Fruit fly (Drosophila melanogaster): ENCODE data around the gene kmr.

The kmr gene

dm6 chr3R:13713541-13713940, 1.5 kb upstream of the kmr start (continued):
- TF ChIP-seq sima (GFP tag; optimal IDR thresholded peaks at IDR 0.05) (no peak), kay (GFP tag; optimal IDR thresholded peaks at IDR 0.05) (no peak), CG7357 (GFP tag; IDR thresholded peaks at IDR 0.05) (no peak), Aef1 (GFP tag; IDR thresholded peaks at IDR 0.05) (no peak), CG6813 (GFP tag; optimal IDR thresholded peaks at IDR 0.05) (no peak), CG10267 (tag; optimal IDR thresholded peaks at IDR 0.05) (peak; percentile 48), hth (optimal IDR thresholded peaks at IDR 0.05) (no peak), ci (GFP tag; IDR thresholded peaks at IDR 0.05) (no peak), CG3838 (GFP tag; optimal IDR thresholded peaks at IDR 0.05) (no peak), CG3281 (GFP tag; optimal IDR thresholded peaks at IDR 0.05) (no peak), CG2129 (GFP tag; IDR thresholded peaks at IDR 0.05; ENCODE audit: partially characterized antibody) (no peak), Doc2 (GFP tag; IDR thresholded peaks at IDR 0.05) (no peak), E2f2 (GFP tag; IDR thresholded peaks at IDR 0.05) (no peak), jigr1 (GFP tag; IDR thresholded peaks at IDR 0.05) (no peak), tio (GFP tag; optimal IDR thresholded peaks at IDR 0.05) (peak; percentile 8), Fer3 (tag; optimal IDR thresholded peaks at IDR 0.05) (peak; percentile 43), Dref (GFP tag; IDR thresholded peaks at IDR 0.05) (no peak), grau (tag; optimal IDR thresholded peaks at IDR 0.05) (peak; percentile 50), oc (tag; optimal IDR thresholded peaks at IDR 0.05) (peak; percentile 0), odd (GFP tag; optimal IDR thresholded peaks at IDR 0.05) (no peak), Lim3 (GFP tag; IDR thresholded peaks at IDR 0.05) (no peak), sr (GFP tag; IDR thresholded peaks at IDR 0.05) (no peak), CG2120 (GFP tag; optimal IDR thresholded peaks at IDR 0.05) (no peak), knrl (GFP tag; IDR thresholded peaks at IDR 0.05; ENCODE audit: partially characterized antibody) (no peak), CG14860 (GFP tag; IDR thresholded peaks at IDR 0.05; ENCODE audit: partially characterized antibody) (no peak), CG31365 (tag; optimal IDR thresholded peaks at IDR 0.05) (no peak), fd96Cb (tag; optimal IDR thresholded peaks at IDR 0.05) (peak; percentile 41), dm (GFP tag; optimal IDR thresholded peaks at IDR 0.05) (no peak), CG14667 (GFP tag; IDR thresholded peaks at IDR 0.05) (no peak), br (optimal IDR thresholded peaks at IDR 0.05) (no peak), p53 (GFP tag; optimal IDR thresholded peaks at IDR 0.05) (no peak), CG3995 (GFP tag; optimal IDR thresholded peaks at IDR 0.05) (no peak), Drgx (GFP tag; IDR thresholded peaks at IDR 0.05) (peak; percentile 66), zen (tag; optimal IDR thresholded peaks at IDR 0.05) (peak; percentile 46), Bgb (GFP tag; IDR thresholded peaks at IDR 0.05; ENCODE audit: partially characterized antibody) (no peak), ap (GFP tag; IDR thresholded peaks at IDR 0.05) (no peak), bcd (GFP tag; optimal IDR thresholded peaks at IDR 0.05) (no peak), repo (GFP tag; optimal IDR thresholded peaks at IDR 0.05) (no peak), CG32772 (GFP tag; IDR thresholded peaks at IDR 0.05) (no peak), CG8290 (GFP tag; optimal IDR thresholded peaks at IDR 0.05) (no peak), CG8290 (tag; optimal IDR thresholded peaks at IDR 0.05) (no peak), Fer2 (tag; optimal IDR thresholded peaks at IDR 0.05) (no peak), CG8388 (GFP tag; optimal IDR thresholded peaks at IDR 0.05) (peak; percentile 42), CG10959 (GFP tag; IDR thresholded peaks at IDR 0.05) (no peak), CG1792 (GFP tag; optimal IDR thresholded peaks at IDR 0.05) (no peak), Sox100B (GFP tag; optimal IDR thresholded peaks at IDR 0.05) (peak; percentile 71), Stat92E (GFP tag; optimal IDR thresholded peaks at IDR 0.05) (no peak), Mrtf (GFP tag; IDR thresholded peaks at IDR 0.05) (no peak), schlank (tag; optimal IDR thresholded peaks at IDR 0.05) (no peak), Mes4 (GFP tag; optimal IDR thresholded peaks at IDR 0.05) (no peak), Sry-β (GFP tag; optimal IDR thresholded peaks at IDR 0.05) (no peak), Usf (GFP tag; optimal IDR thresholded peaks at IDR 0.05) (no peak), CG33557 (GFP tag; optimal IDR thresholded peaks at IDR 0.05) (peak; percentile 33)
